Fruit fly (Drosophila melanogaster): Measurements from ENCODE around the gene CG15370.
A peak's percentile ranks its signal among the peaks of the same experiment; 100 is the strongest.

Gene CG15370

dm6 chrX:9201866-9202681 lies 23.2 kb upstream of the CG15370 start (continued):
- no peak for TF ChIP-seq pros (GFP tag; optimal IDR thresholded peaks at IDR 0.05)
- peak; percentile 83 for TF ChIP-seq B-H2 (GFP tag; optimal IDR thresholded peaks at IDR 0.05)
- no peak for TF ChIP-seq CG5953 (GFP tag; IDR thresholded peaks at IDR 0.05)
- no peak for TF ChIP-seq Elba2 (GFP tag; optimal IDR thresholded peaks at IDR 0.05)
- peak; percentile 81; the same call in 2 of the 3 replicates for TF ChIP-seq Mrtf (GFP tag; IDR thresholded peaks at IDR 0.05)
- TF ChIP-seq H15 (GFP tag; IDR thresholded peaks at IDR 0.05), result peak; percentile 70; the same call in 2 of the 3 replicates
- peak; percentile 51 for TF ChIP-seq ind (GFP tag; optimal IDR thresholded peaks at IDR 0.05)
- peak; percentile 16 for TF ChIP-seq fu2 (GFP tag; optimal IDR thresholded peaks at IDR 0.05)
- TF ChIP-seq eyg (GFP tag; optimal IDR thresholded peaks at IDR 0.05), result no peak
- TF ChIP-seq CG6272 (GFP tag; IDR thresholded peaks at IDR 0.05), result peak; percentile 72; the same call in 1 of the 2 replicates
- no peak for TF ChIP-seq peb (GFP tag; IDR thresholded peaks at IDR 0.05)
- TF ChIP-seq run (tag; optimal IDR thresholded peaks at IDR 0.05), result no peak
- no peak for TF ChIP-seq Spps (tag; optimal IDR thresholded peaks at IDR 0.05)
- no peak for TF ChIP-seq fd102C (GFP tag; optimal IDR thresholded peaks at IDR 0.05)
- no peak for TF ChIP-seq CG42726 (GFP tag; IDR thresholded peaks at IDR 0.05; ENCODE audit: partially characterized antibody)
- TF ChIP-seq CG17186 (GFP tag; optimal IDR thresholded peaks at IDR 0.05), result no peak
- TF ChIP-seq cg (GFP tag; optimal IDR thresholded peaks at IDR 0.05), result no peak
- peak; percentile 83 for TF ChIP-seq CG7556 (GFP tag; optimal IDR thresholded peaks at IDR 0.05)
- TF ChIP-seq lola (GFP tag; optimal IDR thresholded peaks at IDR 0.05), result peak in 1 of 3 experiments; percentile 35
- TF ChIP-seq CG13624 (GFP tag; optimal IDR thresholded peaks at IDR 0.05), result peak; percentile 18
- TF ChIP-seq chif (GFP tag; optimal IDR thresholded peaks at IDR 0.05), result peak in 1 of 2 experiments; percentile 8
- peak; percentile 6 for TF ChIP-seq nerfin-1 (tag; optimal IDR thresholded peaks at IDR 0.05)
- TF ChIP-seq CG1647 (GFP tag; optimal IDR thresholded peaks at IDR 0.05), result no peak
- TF ChIP-seq scrt (GFP tag; optimal IDR thresholded peaks at IDR 0.05), result peak; percentile 66
- no peak for TF ChIP-seq D (optimal IDR thresholded peaks at IDR 0.05)
- no peak for TF ChIP-seq D (GFP tag; optimal IDR thresholded peaks at IDR 0.05)
- TF ChIP-seq Scr (GFP tag; IDR thresholded peaks at IDR 0.05; ENCODE audit: partially characterized antibody), result no peak
- TF ChIP-seq CG8924 (tag; optimal IDR thresholded peaks at IDR 0.05), result peak; percentile 84
- peak; percentile 67 for TF ChIP-seq HLH3B (GFP tag; IDR thresholded peaks at IDR 0.05)
- no peak for TF ChIP-seq CG4617 (GFP tag; optimal IDR thresholded peaks at IDR 0.05; ENCODE audit: borderline replicate concordance)
- peak; percentile 43 for TF ChIP-seq CG4424 (GFP tag; optimal IDR thresholded peaks at IDR 0.05)
- peak; percentile 59; the same call in 1 of the 3 replicates for TF ChIP-seq ase (GFP tag; IDR thresholded peaks at IDR 0.05)
- TF ChIP-seq HmgD (GFP tag; optimal IDR thresholded peaks at IDR 0.05), result no peak
- peak; percentile 60; the same call in 1 of the 2 replicates for TF ChIP-seq klu (GFP tag; IDR thresholded peaks at IDR 0.05)
- TF ChIP-seq CG10321 (GFP tag; IDR thresholded peaks at IDR 0.05), result peak; percentile 58
- TF ChIP-seq Taf1 (GFP tag; IDR thresholded peaks at IDR 0.05), result peak; percentile 71
- TF ChIP-seq CG13775 (GFP tag; optimal IDR thresholded peaks at IDR 0.05), result peak; percentile 79
- TF ChIP-seq lbe (GFP tag; optimal IDR thresholded peaks at IDR 0.05), result no peak
- TF ChIP-seq CG18764 (GFP tag; optimal IDR thresholded peaks at IDR 0.05), result no peak
- TF ChIP-seq CG7987 (GFP tag; optimal IDR thresholded peaks at IDR 0.05), result peak; percentile 71
- peak; percentile 63 for TF ChIP-seq Rx (GFP tag; IDR thresholded peaks at IDR 0.05)
- peak; percentile 62; the same call in 1 of the 3 replicates for TF ChIP-seq CG11093 (GFP tag; IDR thresholded peaks at IDR 0.05)
- TF ChIP-seq Pdp1 (GFP tag; optimal IDR thresholded peaks at IDR 0.05), result no peak
- peak; percentile 40 for TF ChIP-seq Chrac-16 (GFP tag; optimal IDR thresholded peaks at IDR 0.05)
- no peak for TF ChIP-seq pnt (GFP tag; optimal IDR thresholded peaks at IDR 0.05)
- peak; percentile 49 for TF ChIP-seq CG2712 (tag; optimal IDR thresholded peaks at IDR 0.05)
- no peak for TF ChIP-seq CG3065 (GFP tag; optimal IDR thresholded peaks at IDR 0.05)
- TF ChIP-seq CG15269 (tag; optimal IDR thresholded peaks at IDR 0.05), result peak; percentile 84
- TF ChIP-seq tio (GFP tag; optimal IDR thresholded peaks at IDR 0.05), result no peak
